Fruit fly (Drosophila melanogaster): ENCODE results near the gene CG7115.
A peak's percentile ranks its signal among the peaks of the same experiment; 100 is the strongest.

The CG7115 gene

dm6 chr2L:7788952-7789466 is 31.9 kb upstream of the CG7115 start:
- no peak for TF ChIP-seq sv (GFP tag; optimal IDR thresholded peaks at IDR 0.05)
- no peak for TF ChIP-seq HLH106 (tag; optimal IDR thresholded peaks at IDR 0.05)
- no peak for TF ChIP-seq dsf (GFP tag; optimal IDR thresholded peaks at IDR 0.05; ENCODE audit: borderline replicate concordance)
- no peak for TF ChIP-seq Dfd (GFP tag; optimal IDR thresholded peaks at IDR 0.05)

- no peak for TF ChIP-seq h (GFP tag; optimal IDR thresholded peaks at IDR 0.05)
- no peak for TF ChIP-seq ey (GFP tag; optimal IDR thresholded peaks at IDR 0.05)
- TF ChIP-seq brk (GFP tag; optimal IDR thresholded peaks at IDR 0.05): no peak
- TF ChIP-seq Mio (GFP tag; optimal IDR thresholded peaks at IDR 0.05): no peak
- TF ChIP-seq Hr83 (GFP tag; optimal IDR thresholded peaks at IDR 0.05; ENCODE audit: poor library complexity, severe bottlenecking): no peak
- TF ChIP-seq Hnf4 (GFP tag; optimal IDR thresholded peaks at IDR 0.05): no peak
- TF ChIP-seq CG9705 (GFP tag; optimal IDR thresholded peaks at IDR 0.05): no peak
- no peak for TF ChIP-seq N (GFP tag; optimal IDR thresholded peaks at IDR 0.05)
- TF ChIP-seq lola (GFP tag; optimal IDR thresholded peaks at IDR 0.05): no peak
- no peak for TF ChIP-seq psq (GFP tag; optimal IDR thresholded peaks at IDR 0.05)
Measured at dm6 chr2L:7790081-7790447, 30.9 kb upstream of the CG7115 start.

dm6 chr2L:7790448-7791355 is 30.2 kb upstream of the CG7115 start, which contains the start of gene CG7149:
TSS of gene CG7149 (minus strand) at chr2L:7790557.
- no peak for TF ChIP-seq Rel (GFP tag; optimal IDR thresholded peaks at IDR 0.05)
- peak; percentile 12 for TF ChIP-seq Rel (tag; optimal IDR thresholded peaks at IDR 0.05)
- TF ChIP-seq h (GFP tag; optimal IDR thresholded peaks at IDR 0.05): peak; percentile 36
- TF ChIP-seq Sp1 (GFP tag; optimal IDR thresholded peaks at IDR 0.05): peak; percentile 46
- TF ChIP-seq fru (GFP tag; optimal IDR thresholded peaks at IDR 0.05): peak; percentile 82
- peak in 1 of 2 experiments; percentile 42 for TF ChIP-seq foxo (GFP tag; optimal IDR thresholded peaks at IDR 0.05)
- no peak for TF ChIP-seq dmrt93B (GFP tag; optimal IDR thresholded peaks at IDR 0.05)
- no peak for TF ChIP-seq CrebA (GFP tag; optimal IDR thresholded peaks at IDR 0.05; ENCODE audit: borderline replicate concordance)
- peak; percentile 55 for TF ChIP-seq woc (GFP tag; optimal IDR thresholded peaks at IDR 0.05)
- TF ChIP-seq br (GFP tag; optimal IDR thresholded peaks at IDR 0.05): peak; percentile 56
- peak; percentile 16 for TF ChIP-seq Hnf4 (GFP tag; optimal IDR thresholded peaks at IDR 0.05)
- TF ChIP-seq dl (GFP tag; optimal IDR thresholded peaks at IDR 0.05; ENCODE audit: insufficient read depth in 1 of 2, partially characterized antibody in 2 of 2): peak; percentile 46 to 68
- no peak for TF ChIP-seq Jra (GFP tag; optimal IDR thresholded peaks at IDR 0.05)
- no peak for TF ChIP-seq sage (GFP tag; optimal IDR thresholded peaks at IDR 0.05)
- peak; percentile 27 for TF ChIP-seq rgr (GFP tag; optimal IDR thresholded peaks at IDR 0.05)
- TF ChIP-seq dsf (GFP tag; optimal IDR thresholded peaks at IDR 0.05; ENCODE audit: borderline replicate concordance): no peak
- no peak for TF ChIP-seq Abd-B (GFP tag; optimal IDR thresholded peaks at IDR 0.05)
- peak; percentile 92 for TF ChIP-seq Myc (optimal IDR thresholded peaks at IDR 0.05)
- TF ChIP-seq psq (GFP tag; optimal IDR thresholded peaks at IDR 0.05): peak; percentile 34
- TF ChIP-seq HLH106 (tag; optimal IDR thresholded peaks at IDR 0.05): peak; percentile 37
- no peak for TF ChIP-seq N (GFP tag; optimal IDR thresholded peaks at IDR 0.05)
- TF ChIP-seq OdsH (GFP tag; optimal IDR thresholded peaks at IDR 0.05): peak; percentile 37
- TF ChIP-seq Dif (GFP tag; optimal IDR thresholded peaks at IDR 0.05; ENCODE audit: partially characterized antibody): peak; percentile 78
- peak; percentile 61 for TF ChIP-seq Hr83 (GFP tag; optimal IDR thresholded peaks at IDR 0.05; ENCODE audit: poor library complexity, severe bottlenecking)

dm6 chr2L:7791356-7791738 is 29.6 kb upstream of the CG7115 start:
- TF ChIP-seq Hr78 (GFP tag; optimal IDR thresholded peaks at IDR 0.05) (no peak), OdsH (GFP tag; optimal IDR thresholded peaks at IDR 0.05) (no peak), Mio (GFP tag; optimal IDR thresholded peaks at IDR 0.05) (no peak), dsf (GFP tag; optimal IDR thresholded peaks at IDR 0.05; ENCODE audit: borderline replicate concordance) (no peak)
